Worm (Caenorhabditis elegans) whole organism, L4 larva: ENCODE data around the gene cyp-14A2.
A peak's percentile ranks its signal among the peaks of the same experiment; 100 is the strongest.

Experiments
- D1046.2 ChIP-seq: fragments of 200-800 bp; sonication (Bioruptor generic); IDR thresholded peaks from 2 replicates; pipeline ENCODE4 v1.3.6; 2022; ENCODE audit warnings: missing genetic modification characterization, missing compliant biosample characterization
- F10B5.3 ChIP-seq: sonication (generic microtip); optimal IDR thresholded peaks from 2 replicates; lab custom pipeline; 2016; ENCODE audit warnings: mild to moderate bottlenecking, missing genetic modification characterization, missing compliant biosample characterization
- F37D6.2 ChIP-seq: sonication (generic microtip); optimal IDR thresholded peaks from 2 replicates; lab custom pipeline; 2016; ENCODE audit warnings: mild to moderate bottlenecking, missing genetic modification characterization, missing compliant biosample characterization
- F44E2.7 ChIP-seq: fragments of 200-800 bp; sonication (Bioruptor generic); IDR thresholded peaks from 2 replicates; pipeline ENCODE4 v2.1.2; 2022; ENCODE audit warnings: missing genetic modification characterization, missing compliant biosample characterization
- F49E8.2 ChIP-seq: sonication (generic microtip); optimal IDR thresholded peaks from 2 replicates; lab custom pipeline; 2016; ENCODE audit warnings: missing compliant biosample characterization, mild to moderate bottlenecking, missing genetic modification characterization, borderline replicate concordance
- R02D3.7 ChIP-seq: fragments of 150-350 bp; sonication (generic microtip); optimal IDR thresholded peaks from 3 replicates; lab custom pipeline; 2014; ENCODE audit warnings: missing biosample characterization, missing genetic modification characterization
- T20F7.1 ChIP-seq: fragments of 200-800 bp; sonication (Bioruptor generic); optimal IDR thresholded peaks from 2 replicates; lab custom pipeline; 2018; ENCODE audit warnings: mild to moderate bottlenecking, missing genetic modification characterization, missing compliant biosample characterization
- Y105C5A.15 ChIP-seq: fragments of 200-800 bp; sonication (Bioruptor generic); IDR thresholded peaks from 2 replicates; pipeline ENCODE4 v1.3.6; 2022; ENCODE audit warnings: missing genetic modification characterization, missing compliant biosample characterization
- ZK337.2 ChIP-seq: fragments of 200-800 bp; sonication (Bioruptor generic); IDR thresholded peaks from 2 replicates; pipeline ENCODE4 v1.3.6; 2022; ENCODE audit warnings: missing genetic modification reagents, missing genetic modification characterization, missing compliant biosample characterization
- aha-1 ChIP-seq: fragments of 150-350 bp; peaks from one replicate; lab custom pipeline; 2014; ENCODE audit warnings: missing biosample characterization, missing genetic modification characterization
- ama-1 ChIP-seq: fragments of 150-350 bp; optimal IDR thresholded peaks from 2 replicates; lab custom pipeline; 2014; ENCODE audit warnings: inconsistent platforms, mixed read lengths
- arid-1 ChIP-seq: fragments of 200-800 bp; sonication (Bioruptor generic); conservative IDR thresholded peaks from 2 replicates; pipeline ENCODE4 v1.3.6; 2022; ENCODE audit warnings: missing genetic modification reagents, missing genetic modification characterization, missing compliant biosample characterization
- ceh-28 ChIP-seq: fragments of 150-350 bp; optimal IDR thresholded peaks from 2 replicates; lab custom pipeline; 2014; ENCODE audit warnings: missing biosample characterization, missing genetic modification reagents, missing genetic modification characterization
- ceh-82 ChIP-seq: sonication (generic microtip); optimal IDR thresholded peaks from 2 replicates; lab custom pipeline; 2017; ENCODE audit warnings: missing biosample characterization, missing genetic modification characterization
- ces-1 ChIP-seq: fragments of 150-350 bp; sonication (generic microtip); optimal IDR thresholded peaks from 4 replicates; lab custom pipeline; 2014; ENCODE audit warnings: missing biosample characterization, missing genetic modification reagents, missing genetic modification characterization
- ctbp-1 ChIP-seq: fragments of 200-800 bp; sonication (Bioruptor generic); IDR thresholded peaks from 2 replicates; pipeline ENCODE4 v1.3.6; 2022; ENCODE audit warnings: missing genetic modification reagents, missing genetic modification characterization, missing compliant biosample characterization
- daf-12 ChIP-seq: fragments of 150-350 bp; optimal IDR thresholded peaks from 2 replicates; lab custom pipeline; 2014; ENCODE audit warnings: missing biosample characterization, missing genetic modification reagents, missing genetic modification characterization
- daf-19 ChIP-seq: fragments of 200-800 bp; sonication (Bioruptor generic); conservative IDR thresholded peaks from 2 replicates; pipeline ENCODE4 v1.3.6; 2022; ENCODE audit warnings: missing genetic modification characterization, missing compliant biosample characterization
- dmd-6 ChIP-seq: fragments of 200-800 bp; sonication (Bioruptor generic); IDR thresholded peaks from 2 replicates; pipeline ENCODE4 v1.3.6; 2022; ENCODE audit warnings: missing genetic modification reagents, missing genetic modification characterization, missing compliant biosample characterization
- dmd-8 ChIP-seq: fragments of 200-800 bp; sonication (Bioruptor generic); IDR thresholded peaks from 2 replicates; pipeline ENCODE4 v1.3.6; 2022; ENCODE audit warnings: missing genetic modification characterization, missing compliant biosample characterization
- dpl-1 ChIP-seq: fragments of 150-350 bp; optimal IDR thresholded peaks from 2 replicates; lab custom pipeline; 2014; ENCODE audit warnings: missing biosample characterization, missing genetic modification reagents, missing genetic modification characterization
- dve-1 ChIP-seq: sonication (generic microtip); optimal IDR thresholded peaks from 2 replicates; lab custom pipeline; 2017; ENCODE audit warnings: antibody characterized with exemption, mild to moderate bottlenecking, missing genetic modification characterization, missing compliant biosample characterization; ENCODE audit not compliant: insufficient read depth
- egl-27 ChIP-seq: sonication (generic microtip); optimal IDR thresholded peaks from 3 replicates; lab custom pipeline; 2017; ENCODE audit warnings: missing biosample characterization, missing genetic modification reagents, missing genetic modification characterization
- egl-43 ChIP-seq: fragments of 200-800 bp; sonication (Bioruptor generic); IDR thresholded peaks from 2 replicates; pipeline ENCODE4 v1.3.6; 2022; ENCODE audit warnings: missing genetic modification reagents, missing genetic modification characterization, missing compliant biosample characterization
- fkh-10 ChIP-seq: fragments of 150-350 bp; optimal IDR thresholded peaks from 2 replicates; lab custom pipeline; 2014; ENCODE audit warnings: missing biosample characterization, missing genetic modification reagents, missing genetic modification characterization
- fos-1 ChIP-seq: fragments of 150-350 bp; optimal IDR thresholded peaks from 2 replicates; lab custom pipeline; 2014; ENCODE audit warnings: missing biosample characterization, missing genetic modification characterization
- gei-8 ChIP-seq: fragments of 200-800 bp; sonication (Bioruptor generic); optimal IDR thresholded peaks from 2 replicates; lab custom pipeline; 2018; ENCODE audit warnings: mild to moderate bottlenecking, missing genetic modification characterization, missing compliant biosample characterization
- hif-1 ChIP-seq, 2 experiments: sonication (generic microtip); optimal IDR thresholded peaks; 2 replicates each; lab custom pipeline; 2016 to 2017; ENCODE audit warnings: missing compliant biosample characterization in 2 of 2, missing genetic modification characterization in 2 of 2, missing genetic modification reagents in 2 of 2, missing genotype in 2 of 2, mild to moderate bottlenecking in 1 of 2
- hlh-11 ChIP-seq: fragments of 200-800 bp; sonication (Bioruptor generic); optimal IDR thresholded peaks from 2 replicates; lab custom pipeline; 2018; ENCODE audit warnings: mild to moderate bottlenecking, missing genetic modification characterization, missing compliant biosample characterization
- hlh-30 ChIP-seq: sonication (generic microtip); optimal IDR thresholded peaks from 2 replicates; lab custom pipeline; 2017; ENCODE audit warnings: antibody characterized with exemption, mild to moderate bottlenecking, missing genetic modification characterization, missing compliant biosample characterization; ENCODE audit not compliant: insufficient read depth
- hmg-1.1 ChIP-seq: fragments of 200-800 bp; sonication (Bioruptor generic); IDR thresholded peaks from 2 replicates; pipeline ENCODE4 v1.3.6; 2022; ENCODE audit warnings: missing genetic modification reagents, missing genetic modification characterization, missing compliant biosample characterization
- lin-1 ChIP-seq: fragments of 200-800 bp; sonication (Bioruptor generic); IDR thresholded peaks from 2 replicates; pipeline ENCODE4 v1.3.6; 2022; ENCODE audit warnings: missing genetic modification reagents, missing genetic modification characterization, missing compliant biosample characterization
- lin-13 ChIP-seq: fragments of 150-350 bp; optimal IDR thresholded peaks from 2 replicates; lab custom pipeline; 2014; ENCODE audit warnings: missing biosample characterization, missing genetic modification reagents, missing genetic modification characterization
- madf-9 ChIP-seq: fragments of 200-800 bp; sonication (Bioruptor generic); conservative IDR thresholded peaks from 2 replicates; pipeline ENCODE4 v1.3.6; 2022; ENCODE audit warnings: missing genetic modification reagents, missing genetic modification characterization, missing compliant biosample characterization
- mdt-29 ChIP-seq: fragments of 200-800 bp; sonication (Bioruptor generic); IDR thresholded peaks from 2 replicates; pipeline ENCODE4 v1.3.6; 2022; ENCODE audit warnings: missing genetic modification reagents, missing genetic modification characterization, missing compliant biosample characterization
- mep-1 ChIP-seq: fragments of 150-350 bp; sonication (generic microtip); optimal IDR thresholded peaks from 3 replicates; lab custom pipeline; 2014; ENCODE audit warnings: missing biosample characterization, missing genetic modification characterization
- mes-2 ChIP-seq: sonication (generic microtip); optimal IDR thresholded peaks from 2 replicates; lab custom pipeline; 2016; ENCODE audit warnings: missing genotype, mild to moderate bottlenecking, missing genetic modification characterization, missing compliant biosample characterization; ENCODE audit not compliant: poor library complexity, severe bottlenecking
- mxl-2 ChIP-seq: fragments of 200-800 bp; sonication (Bioruptor generic); conservative IDR thresholded peaks from 2 replicates; pipeline ENCODE4 v1.3.6; 2022; ENCODE audit warnings: missing genetic modification reagents, missing genetic modification characterization, missing compliant biosample characterization
- mxl-3 ChIP-seq: fragments of 200-800 bp; sonication (Bioruptor generic); optimal IDR thresholded peaks from 2 replicates; lab custom pipeline; 2018; ENCODE audit warnings: mild to moderate bottlenecking, missing genetic modification characterization, missing compliant biosample characterization
- nhr-102 ChIP-seq: sonication (generic microtip); optimal IDR thresholded peaks from 2 replicates; lab custom pipeline; 2016; ENCODE audit warnings: mild to moderate bottlenecking, missing genetic modification characterization, moderate library complexity, missing compliant biosample characterization
- nhr-237 ChIP-seq: sonication (generic microtip); optimal IDR thresholded peaks from 2 replicates; lab custom pipeline; 2017; ENCODE audit warnings: missing biosample characterization, missing genetic modification characterization
- nhr-41 ChIP-seq: fragments of 200-800 bp; sonication (Bioruptor generic); IDR thresholded peaks from 2 replicates; pipeline ENCODE4 v1.3.6; 2022; ENCODE audit warnings: missing genetic modification reagents, missing genetic modification characterization, missing compliant biosample characterization
- saeg-2 ChIP-seq: fragments of 200-800 bp; sonication (Bioruptor generic); IDR thresholded peaks from 2 replicates; pipeline ENCODE4 v1.3.6; 2022; ENCODE audit warnings: missing genetic modification reagents, missing genetic modification characterization, missing compliant biosample characterization
- snpc-1.2 ChIP-seq: fragments of 200-800 bp; sonication (Bioruptor generic); IDR thresholded peaks from 2 replicates; pipeline ENCODE4 v1.3.6; 2022; ENCODE audit warnings: missing genetic modification reagents, missing genetic modification characterization, missing compliant biosample characterization
- snpc-4 ChIP-seq: fragments of 150-350 bp; optimal IDR thresholded peaks from 2 replicates; lab custom pipeline; 2014; ENCODE audit warnings: missing biosample characterization, missing genetic modification characterization
- spr-1 ChIP-seq: sonication (generic microtip); optimal IDR thresholded peaks from 2 replicates; lab custom pipeline; 2016; ENCODE audit warnings: mild to moderate bottlenecking, missing genetic modification characterization, missing compliant biosample characterization
- spr-3 ChIP-seq: fragments of 200-800 bp; sonication (Bioruptor generic); optimal IDR thresholded peaks from 2 replicates; lab custom pipeline; 2018; ENCODE audit warnings: mild to moderate bottlenecking, missing genetic modification characterization, missing compliant biosample characterization
- tra-1 ChIP-seq: fragments of 200-800 bp; sonication (Bioruptor generic); IDR thresholded peaks from 2 replicates; pipeline ENCODE4 v1.3.6; 2022; ENCODE audit warnings: missing genetic modification reagents, missing genetic modification characterization, missing compliant biosample characterization
- unc-130 ChIP-seq: sonication (generic microtip); optimal IDR thresholded peaks from 2 replicates; lab custom pipeline; 2016; ENCODE audit warnings: missing genetic modification reagents, missing genetic modification characterization, missing compliant biosample characterization
- unc-62 ChIP-seq, 3 experiments: fragments of 150-350 bp in 1 of 3; sonication (generic microtip); optimal IDR thresholded peaks in 2 of 3; peaks in 1 of 3; 1 replicate in 1 of 3; 2 replicates in 2 of 3; lab custom pipeline; 2014 to 2017; ENCODE audit warnings: missing biosample characterization in 3 of 3, missing genetic modification characterization in 3 of 3, missing genetic modification reagents in 3 of 3, missing genotype in 1 of 3

The cyp-14A2 gene

DNA sequence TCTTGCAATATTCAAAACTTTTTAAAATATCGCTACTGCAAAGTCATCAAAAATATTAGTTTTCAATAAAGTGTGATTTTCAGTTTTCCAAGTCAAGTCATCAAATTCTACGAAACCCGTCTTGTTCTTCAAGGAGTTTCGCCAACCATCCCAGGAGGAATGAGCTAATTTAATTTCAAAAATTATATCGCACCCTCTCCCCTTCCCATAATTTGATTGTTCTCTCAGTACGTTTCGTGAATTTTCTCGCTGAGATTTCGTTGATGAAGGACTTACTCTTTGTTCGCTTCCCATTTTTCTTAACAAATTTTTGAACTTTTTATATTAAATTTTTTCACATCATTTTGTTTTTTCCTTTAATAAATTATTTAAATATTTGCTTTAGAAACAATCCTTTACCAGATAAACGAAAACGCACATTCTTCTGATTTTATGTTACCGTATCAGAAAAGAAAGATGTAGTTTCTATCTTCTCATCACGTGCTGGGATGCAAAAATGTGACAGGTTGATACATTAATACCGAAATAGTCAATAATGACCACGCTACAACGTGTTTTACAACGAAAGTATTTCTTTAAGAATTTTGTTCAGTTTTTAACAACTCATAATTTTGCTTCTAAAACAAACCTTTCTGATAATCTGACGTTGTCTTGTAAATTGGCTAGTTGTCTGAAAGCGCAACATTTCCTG, 22.7 kb downstream of the cyp-14A2 start:
- TF ChIP-seq dmd-6 (GFP tag; lab: Robert Waterston, UW), result peak; percentile 52
- peak; percentile 67 for TF ChIP-seq dve-1 (tag; lab: Kevin White, UChicago)
- no peak for TF ChIP-seq snpc-4
- TF ChIP-seq nhr-102 (tag; lab: Kevin White, UChicago), result no peak
- no peak for TF ChIP-seq spr-3
- TF ChIP-seq tra-1, result no peak
- TF ChIP-seq saeg-2, result no peak
- no peak for TF ChIP-seq hif-1 (tag; optimal IDR thresholded peaks at IDR 0.05; lab: Kevin White, UChicago)
- peak; percentile 71 for TF ChIP-seq hlh-30
- TF ChIP-seq mep-1 (tag; lab: Kevin White, UChicago), result no peak
- no peak for TF ChIP-seq F37D6.2 (tag; lab: Kevin White, UChicago)
- TF ChIP-seq Y105C5A.15 (GFP tag; lab: Robert Waterston, UW), result no peak
- TF ChIP-seq aha-1 (tag; lab: Kevin White, UChicago), result no peak
- TF ChIP-seq ces-1 (GFP tag; lab: Kevin White, UChicago), result peak; percentile 85
- TF ChIP-seq fkh-10, result no peak
- TF ChIP-seq ceh-82 (tag; lab: Kevin White, UChicago), result no peak
- no peak for TF ChIP-seq F44E2.7 (GFP tag; lab: Robert Waterston, UW)
- no peak for TF ChIP-seq snpc-1.2 (GFP tag; lab: Robert Waterston, UW)
- TF ChIP-seq fos-1, result no peak
- TF ChIP-seq R02D3.7, result no peak
- no peak for TF ChIP-seq ama-1 (lab: Kevin White, UChicago)
- TF ChIP-seq gei-8 (GFP tag; lab: Kevin White, UChicago), result no peak
- peak in 1 of 2 experiments; percentile 3 for TF ChIP-seq unc-62 (GFP tag; optimal IDR thresholded peaks at IDR 0.05 in 1 of 2; lab: Kevin White, UChicago)
- TF ChIP-seq unc-62 (tag; optimal IDR thresholded peaks at IDR 0.05; lab: Kevin White, UChicago), result no peak
- no peak for TF ChIP-seq dpl-1 (GFP tag; lab: Kevin White, UChicago)
- no peak for TF ChIP-seq dmd-8 (GFP tag; lab: Robert Waterston, UW)
- no peak for TF ChIP-seq F10B5.3 (tag; lab: Kevin White, UChicago)
- TF ChIP-seq F49E8.2 (tag; lab: Kevin White, UChicago), result no peak
- TF ChIP-seq mxl-3, result no peak
- TF ChIP-seq daf-19, result no peak
- TF ChIP-seq T20F7.1 (GFP tag; lab: Kevin White, UChicago), result peak; percentile 29
- no peak for TF ChIP-seq lin-13
- TF ChIP-seq madf-9, result no peak
- TF ChIP-seq mxl-2 (GFP tag; lab: Robert Waterston, UW), result no peak
- TF ChIP-seq hlh-11 (tag; lab: Kevin White, UChicago), result peak; percentile 33
- no peak for TF ChIP-seq nhr-41
- TF ChIP-seq hmg-1.1 (GFP tag; lab: Robert Waterston, UW), result no peak
- TF ChIP-seq ceh-28, result no peak
- TF ChIP-seq nhr-237 (tag; lab: Kevin White, UChicago), result no peak
- no peak for TF ChIP-seq mes-2
- TF ChIP-seq spr-1, result no peak
- no peak for TF ChIP-seq lin-1 (GFP tag; lab: Robert Waterston, UW)
- TF ChIP-seq daf-12 (tag; lab: Kevin White, UChicago), result no peak
- no peak for TF ChIP-seq unc-130 (GFP tag; lab: Kevin White, UChicago)
- TF ChIP-seq ctbp-1, result no peak
- TF ChIP-seq egl-27 (tag; lab: Kevin White, UChicago), result no peak
- TF ChIP-seq ZK337.2 (GFP tag; lab: Robert Waterston, UW), result no peak
- no peak for TF ChIP-seq mdt-29 (GFP tag; lab: Robert Waterston, UW)
- no peak for TF ChIP-seq D1046.2 (GFP tag; lab: Robert Waterston, UW)
- TF ChIP-seq egl-43 (GFP tag; lab: Robert Waterston, UW), result no peak
- TF ChIP-seq arid-1 (GFP tag; lab: Robert Waterston, UW), result no peak
